Fruit fly (Drosophila melanogaster): ENCODE data around the gene CG13615.

The CG13615 gene

DNA sequence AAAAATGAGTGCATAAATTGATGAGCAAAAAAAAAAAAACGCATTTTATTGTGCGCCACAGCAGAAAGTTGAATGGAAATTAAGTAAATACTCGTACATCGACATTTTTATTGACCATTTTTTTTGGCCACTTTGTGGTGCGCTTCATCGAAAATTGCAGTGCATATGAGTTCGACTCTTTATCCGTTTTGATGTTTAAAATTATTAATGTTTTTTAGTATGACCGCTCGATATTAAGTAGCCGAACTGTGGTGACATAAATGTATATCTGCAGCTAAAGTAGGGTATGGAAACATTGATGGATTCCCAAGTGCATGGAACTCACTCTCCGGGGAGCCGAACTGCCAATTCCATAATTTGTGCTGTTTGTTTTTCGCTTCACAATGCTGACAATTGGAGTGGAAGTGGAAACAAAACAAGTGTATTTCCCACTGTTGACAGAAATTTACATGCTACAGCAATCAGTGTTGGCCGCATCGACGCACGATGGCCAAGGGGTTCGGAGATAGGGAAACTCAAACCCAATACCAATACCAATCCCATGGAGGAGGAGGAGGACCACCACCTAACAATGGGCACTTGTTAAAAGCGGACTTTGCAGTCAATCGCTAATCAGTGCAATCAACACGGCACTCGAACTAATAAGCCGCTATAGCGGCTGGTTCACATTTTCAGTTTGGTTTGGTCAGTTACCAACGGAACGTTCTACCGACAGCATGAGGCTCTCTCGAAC lies 2.1 kb downstream of the CG13615 start, which contains the start of gene CG13616:
CG13616 (plus strand) TSS at position 683 of the 733 bp plus-strand sequence.
- TF ChIP-seq pita (GFP tag; optimal IDR thresholded peaks at IDR 0.05) (no peak), CG34422 (GFP tag; IDR thresholded peaks at IDR 0.05) (no peak), z (GFP tag; IDR thresholded peaks at IDR 0.05) (no peak), Ets65A (GFP tag) (peak; percentile 9), caup (GFP tag; optimal IDR thresholded peaks at IDR 0.05; ENCODE audit: severe bottlenecking) (no peak)
